Fruit fly (Drosophila melanogaster): Measurements from ENCODE around the gene bard.
A peak's percentile ranks its signal among the peaks of the same experiment; 100 is the strongest.

Gene bard

dm6 chr3R:18049272-18050015 is 31.4 kb upstream of the bard start (continued):
- no peak for TF ChIP-seq ab (GFP tag; optimal IDR thresholded peaks at IDR 0.05)
- TF ChIP-seq nerfin-2 (GFP tag; IDR thresholded peaks at IDR 0.05; ENCODE audit: partially characterized antibody), result no peak
- no peak for TF ChIP-seq TFAM (GFP tag; optimal IDR thresholded peaks at IDR 0.05)
- TF ChIP-seq CG31388 (GFP tag; optimal IDR thresholded peaks at IDR 0.05), result no peak
- peak; percentile 7 for TF ChIP-seq CG17802 (tag; optimal IDR thresholded peaks at IDR 0.05)
- no peak for TF ChIP-seq CG3726 (GFP tag; IDR thresholded peaks at IDR 0.05)
- peak; percentile 35 for TF ChIP-seq CG3847 (GFP tag; IDR thresholded peaks at IDR 0.05)
- peak; percentile 66 for TF ChIP-seq CG2875 (GFP tag; optimal IDR thresholded peaks at IDR 0.05)
- TF ChIP-seq CG43689 (GFP tag; IDR thresholded peaks at IDR 0.05), result no peak
- no peak for TF ChIP-seq Atf-2 (GFP tag; optimal IDR thresholded peaks at IDR 0.05)
- no peak for TF ChIP-seq btn (GFP tag; optimal IDR thresholded peaks at IDR 0.05)
- TF ChIP-seq lbe (GFP tag; optimal IDR thresholded peaks at IDR 0.05), result no peak
- peak; percentile 82 for TF ChIP-seq CG31441 (GFP tag; IDR thresholded peaks at IDR 0.05)
- TF ChIP-seq CG8388 (GFP tag; optimal IDR thresholded peaks at IDR 0.05), result peak; percentile 70
- TF ChIP-seq CG4282 (GFP tag; optimal IDR thresholded peaks at IDR 0.05), result no peak
- TF ChIP-seq CG18619 (GFP tag; optimal IDR thresholded peaks at IDR 0.05), result peak; percentile 72
- peak; percentile 40; the same call in 2 of the 3 replicates for TF ChIP-seq tgo (GFP tag; IDR thresholded peaks at IDR 0.05)
- no peak for TF ChIP-seq slp2 (GFP tag; optimal IDR thresholded peaks at IDR 0.05)
- peak; percentile 35 for TF ChIP-seq CG15011 (GFP tag; optimal IDR thresholded peaks at IDR 0.05)
- TF ChIP-seq Pdp1 (GFP tag; optimal IDR thresholded peaks at IDR 0.05), result peak; percentile 30 to 57
- TF ChIP-seq Sry-δ (GFP tag; optimal IDR thresholded peaks at IDR 0.05), result no peak
- TF ChIP-seq CG34376 (GFP tag; optimal IDR thresholded peaks at IDR 0.05), result no peak
- TF ChIP-seq slbo (GFP tag; IDR thresholded peaks at IDR 0.05), result peak; percentile 63
- TF ChIP-seq knrl (GFP tag; IDR thresholded peaks at IDR 0.05; ENCODE audit: partially characterized antibody), result no peak
- TF ChIP-seq lilli (GFP tag; optimal IDR thresholded peaks at IDR 0.05), result peak; percentile 58
- TF ChIP-seq prd (optimal IDR thresholded peaks at IDR 0.05), result no peak
- TF ChIP-seq prd (GFP tag; IDR thresholded peaks at IDR 0.05), result peak; percentile 69; the same call in 2 of the 3 replicates
- TF ChIP-seq gcm (GFP tag; optimal IDR thresholded peaks at IDR 0.05), result peak; percentile 51
- TF ChIP-seq otp (GFP tag; IDR thresholded peaks at IDR 0.05), result no peak
- TF ChIP-seq bcd (GFP tag; optimal IDR thresholded peaks at IDR 0.05), result peak; percentile 74
- peak; percentile 68 for TF ChIP-seq CG12155 (GFP tag; optimal IDR thresholded peaks at IDR 0.05)
- no peak for TF ChIP-seq CG4360 (GFP tag; IDR thresholded peaks at IDR 0.05)
- peak; percentile 13; the same call in 1 of the 2 replicates for TF ChIP-seq vvl (GFP tag; IDR thresholded peaks at IDR 0.05)
- 0 out of 2 replicates have a peak, but pooled peaks have one; percentile 35 for TF ChIP-seq ttk (GFP tag; IDR thresholded peaks at IDR 0.05)
- TF ChIP-seq hkb (optimal IDR thresholded peaks at IDR 0.05), result no peak
- TF ChIP-seq hkb (GFP tag; IDR thresholded peaks at IDR 0.05), result peak; percentile 56
- TF ChIP-seq CG18764 (GFP tag; optimal IDR thresholded peaks at IDR 0.05), result peak; percentile 38
- no peak for TF ChIP-seq disco-r (GFP tag; optimal IDR thresholded peaks at IDR 0.05)
- TF ChIP-seq phol (tag; optimal IDR thresholded peaks at IDR 0.05), result peak; percentile 86
- peak; percentile 61 for TF ChIP-seq CG10462 (GFP tag; optimal IDR thresholded peaks at IDR 0.05)
- TF ChIP-seq CG33557 (GFP tag; optimal IDR thresholded peaks at IDR 0.05), result peak; percentile 30
- no peak for TF ChIP-seq CG7963 (GFP tag; IDR thresholded peaks at IDR 0.05; ENCODE audit: partially characterized antibody)
- no peak; the same call in 1 of the 2 replicates for TF ChIP-seq CG32532 (GFP tag; IDR thresholded peaks at IDR 0.05)
- TF ChIP-seq CG17829 (tag; optimal IDR thresholded peaks at IDR 0.05), result peak; percentile 74
- no peak for TF ChIP-seq her (GFP tag; optimal IDR thresholded peaks at IDR 0.05)
- peak; percentile 52 for TF ChIP-seq CG3281 (GFP tag; optimal IDR thresholded peaks at IDR 0.05)
- peak; percentile 34; the same call in 1 of the 2 replicates for TF ChIP-seq CG7372 (GFP tag; IDR thresholded peaks at IDR 0.05)
- no peak for TF ChIP-seq slou (GFP tag; optimal IDR thresholded peaks at IDR 0.05)
- TF ChIP-seq Rfx (GFP tag; IDR thresholded peaks at IDR 0.05), result peak; percentile 52; the same call in 1 of the 2 replicates
- peak in 1 of 3 experiments; percentile 89 for TF ChIP-seq lola (GFP tag; optimal IDR thresholded peaks at IDR 0.05)

Measured in whole organism, embryonic.